Worm (Caenorhabditis elegans) whole organism, L2 larva: ENCODE data around the gene H25K10.4.

Experiments used
- C34F6.9 ChIP-seq: fragments of 150-350 bp; optimal IDR thresholded peaks from 2 replicates; lab custom pipeline; 2014; ENCODE audit warnings: missing biosample characterization, missing genetic modification characterization
- R02D3.7 ChIP-seq: fragments of 150-350 bp; optimal IDR thresholded peaks from 2 replicates; lab custom pipeline; 2014; ENCODE audit warnings: missing biosample characterization, missing genetic modification characterization
- Y55F3AM.14 ChIP-seq: fragments of 200-800 bp; sonication (Bioruptor generic); optimal IDR thresholded peaks from 2 replicates; lab custom pipeline; 2018; ENCODE audit warnings: mild to moderate bottlenecking, missing genetic modification characterization, missing compliant biosample characterization
- alr-1 ChIP-seq: fragments of 150-350 bp; optimal IDR thresholded peaks from 2 replicates; lab custom pipeline; 2014; ENCODE audit warnings: missing biosample characterization, missing genetic modification characterization
- ama-1 ChIP-seq: fragments of 150-350 bp; optimal IDR thresholded peaks from 2 replicates; lab custom pipeline; 2018; ENCODE audit warnings: inconsistent platforms
- blmp-1 ChIP-seq: sonication (generic microtip); optimal IDR thresholded peaks from 2 replicates; lab custom pipeline; 2017; ENCODE audit warnings: missing genetic modification characterization, mild to moderate bottlenecking, missing compliant biosample characterization, antibody characterized with exemption, moderate library complexity; ENCODE audit not compliant: insufficient read depth
- ceh-16 ChIP-seq: fragments of 150-350 bp; optimal IDR thresholded peaks from 2 replicates; lab custom pipeline; 2014; ENCODE audit warnings: missing biosample characterization, missing genetic modification characterization
- dmd-4 ChIP-seq: sonication (generic microtip); optimal IDR thresholded peaks from 2 replicates; lab custom pipeline; 2017; ENCODE audit warnings: missing biosample characterization, missing genetic modification characterization
- lin-11 ChIP-seq: fragments of 150-350 bp; sonication (generic microtip); optimal IDR thresholded peaks from 2 replicates; lab custom pipeline; 2014; ENCODE audit warnings: missing biosample characterization, missing genetic modification characterization, inconsistent platforms, mixed read lengths
- lin-13 ChIP-seq: fragments of 150-350 bp; optimal IDR thresholded peaks from 2 replicates; lab custom pipeline; 2014; ENCODE audit warnings: missing biosample characterization, missing genetic modification reagents, missing genetic modification characterization
- lin-39 ChIP-seq: fragments of 150-350 bp; optimal IDR thresholded peaks from 2 replicates; lab custom pipeline; 2014; ENCODE audit warnings: missing biosample characterization, missing genetic modification reagents, missing genetic modification characterization
- lsy-2 ChIP-seq, 2 experiments: fragments of 150-350 bp in 1 of 2; sonication (generic microtip) in 1 of 2; optimal IDR thresholded peaks; 2 replicates each; lab custom pipeline; 2014 to 2017; ENCODE audit warnings: missing biosample characterization in 2 of 2, missing genetic modification characterization in 2 of 2
- mab-5 ChIP-seq: fragments of 150-350 bp; optimal IDR thresholded peaks from 2 replicates; lab custom pipeline; 2014; ENCODE audit warnings: missing biosample characterization, missing genetic modification characterization
- mbf-1 ChIP-seq: sonication (generic microtip); optimal IDR thresholded peaks from 2 replicates; lab custom pipeline; 2017; ENCODE audit warnings: missing biosample characterization, missing genetic modification characterization
- nhr-10 ChIP-seq: sonication (generic microtip); optimal IDR thresholded peaks from 2 replicates; lab custom pipeline; 2017; ENCODE audit warnings: missing biosample characterization, missing genetic modification characterization
- nhr-11 ChIP-seq: fragments of 150-350 bp; optimal IDR thresholded peaks from 2 replicates; lab custom pipeline; 2014; ENCODE audit warnings: missing biosample characterization, missing genetic modification characterization
- nhr-12 ChIP-seq: fragments of 150-350 bp; optimal IDR thresholded peaks from 2 replicates; lab custom pipeline; 2014; ENCODE audit warnings: missing biosample characterization, missing genetic modification characterization
- nhr-21 ChIP-seq: fragments of 150-350 bp; optimal IDR thresholded peaks from 2 replicates; lab custom pipeline; 2014; ENCODE audit warnings: missing biosample characterization, missing genetic modification characterization
- nhr-23 ChIP-seq: fragments of 150-350 bp; optimal IDR thresholded peaks from 2 replicates; lab custom pipeline; 2014; ENCODE audit warnings: missing biosample characterization, missing genetic modification reagents, missing genetic modification characterization
- nhr-25 ChIP-seq: fragments of 150-350 bp; sonication (generic microtip); optimal IDR thresholded peaks from 3 replicates; lab custom pipeline; 2014; ENCODE audit warnings: missing biosample characterization, missing genetic modification characterization
- nhr-6 ChIP-seq: fragments of 150-350 bp; optimal IDR thresholded peaks from 2 replicates; lab custom pipeline; 2014; ENCODE audit warnings: missing biosample characterization, missing genetic modification characterization
- nhr-77 ChIP-seq: fragments of 150-350 bp; optimal IDR thresholded peaks from 2 replicates; lab custom pipeline; 2014; ENCODE audit warnings: missing biosample characterization, missing genetic modification characterization
- sem-4 ChIP-seq: fragments of 150-350 bp; optimal IDR thresholded peaks from 2 replicates; lab custom pipeline; 2014; ENCODE audit warnings: missing biosample characterization, missing genetic modification reagents, missing genetic modification characterization
- skn-1 ChIP-seq: sonication (generic microtip); optimal IDR thresholded peaks from 2 replicates; lab custom pipeline; 2017; ENCODE audit warnings: missing biosample characterization, missing genetic modification characterization
- sma-3 ChIP-seq: sonication (generic microtip); optimal IDR thresholded peaks from 2 replicates; lab custom pipeline; 2016; ENCODE audit warnings: missing genetic modification reagents, missing genetic modification characterization, missing compliant biosample characterization
- unc-39 ChIP-seq: fragments of 150-350 bp; optimal IDR thresholded peaks from 2 replicates; lab custom pipeline; 2014; ENCODE audit warnings: missing biosample characterization, missing genetic modification characterization
- unc-62 ChIP-seq: fragments of 150-350 bp; optimal IDR thresholded peaks from 2 replicates; lab custom pipeline; 2014; ENCODE audit warnings: missing biosample characterization, missing genetic modification reagents, missing genetic modification characterization
- zag-1 ChIP-seq: fragments of 150-350 bp; optimal IDR thresholded peaks from 2 replicates; lab custom pipeline; 2014; ENCODE audit warnings: missing biosample characterization, missing genetic modification characterization
- ztf-1 ChIP-seq: fragments of 200-800 bp; sonication (Bioruptor generic); conservative IDR thresholded peaks from 2 replicates; pipeline ENCODE4 v1.3.6; 2022; ENCODE audit warnings: missing genetic modification characterization, missing compliant biosample characterization
- ztf-4 ChIP-seq: fragments of 150-350 bp; optimal IDR thresholded peaks from 2 replicates; lab custom pipeline; 2014; ENCODE audit warnings: missing biosample characterization, missing genetic modification characterization

The H25K10.4 gene

ce11 chrIV:16184521-16184920, 41.3 kb upstream of the H25K10.4 start, which contains the start of gene Y105C5B.1413:
TSS of gene Y105C5B.1413 (minus strand) at chrIV:16184621.
- no peak for TF ChIP-seq zag-1 (tag; lab: Kevin White, UChicago)
- no peak for TF ChIP-seq ztf-1 (GFP tag; lab: Robert Waterston, UW)
- no peak for TF ChIP-seq nhr-77
- TF ChIP-seq sem-4 (tag; lab: Kevin White, UChicago), result no peak
- TF ChIP-seq ztf-4 (tag; lab: Kevin White, UChicago), result no peak
- no peak for TF ChIP-seq lsy-2 (tag; optimal IDR thresholded peaks at IDR 0.05; lab: Kevin White, UChicago)
- TF ChIP-seq unc-62, result no peak
- TF ChIP-seq lin-39 (tag; lab: Kevin White, UChicago), result no peak
- TF ChIP-seq mab-5, result no peak
- TF ChIP-seq skn-1 (tag; lab: Kevin White, UChicago), result no peak
- TF ChIP-seq lin-11 (tag; lab: Kevin White, UChicago), result no peak
- TF ChIP-seq R02D3.7 (tag; lab: Kevin White, UChicago), result no peak
- no peak for TF ChIP-seq ceh-16 (tag; lab: Kevin White, UChicago)
- no peak for TF ChIP-seq unc-39 (tag; lab: Kevin White, UChicago)
- no peak for TF ChIP-seq sma-3 (GFP tag; lab: Kevin White, UChicago)
- TF ChIP-seq alr-1 (tag; lab: Kevin White, UChicago), result no peak
- no peak for TF ChIP-seq nhr-6 (tag; lab: Kevin White, UChicago)
- no peak for TF ChIP-seq nhr-11 (tag; lab: Kevin White, UChicago)
- TF ChIP-seq C34F6.9 (tag; lab: Kevin White, UChicago), result no peak
- no peak for TF ChIP-seq nhr-23 (tag; lab: Kevin White, UChicago)

ce11 chrIV:16186008-16186407, 39.8 kb upstream of the H25K10.4 start:
- no peak for TF ChIP-seq lin-13 (GFP tag; lab: Kevin White, UChicago)
- TF ChIP-seq nhr-25 (tag; lab: Kevin White, UChicago), result no peak
- no peak for TF ChIP-seq C34F6.9 (tag; lab: Kevin White, UChicago)

- TF ChIP-seq ceh-16 (tag; lab: Kevin White, UChicago) (no peak), skn-1 (tag; lab: Kevin White, UChicago) (no peak), nhr-11 (tag; lab: Kevin White, UChicago) (no peak), nhr-25 (tag; lab: Kevin White, UChicago) (no peak), dmd-4 (no peak), nhr-6 (tag; lab: Kevin White, UChicago) (no peak), nhr-77 (no peak), Y55F3AM.14 (GFP tag; lab: Kevin White, UChicago) (no peak), zag-1 (tag; lab: Kevin White, UChicago) (no peak), nhr-12 (no peak), ama-1 (lab: Kevin White, UChicago) (no peak)
- TF ChIP-seq, all 48 proteins: peak for 0
Measured at ce11 chrIV:16191597-16191996, 34.2 kb upstream of the H25K10.4 start.

ce11 chrIV:16192754-16193153, 33.1 kb upstream of the H25K10.4 start:
- TF ChIP-seq mbf-1 (tag; lab: Kevin White, UChicago) (no peak), blmp-1 (tag; lab: Kevin White, UChicago) (peak; percentile 52)
- TF ChIP-seq, all 48 proteins: peak for 1

- TF ChIP-seq nhr-25 (tag; lab: Kevin White, UChicago), result no peak
- TF ChIP-seq C34F6.9 (tag; lab: Kevin White, UChicago), result no peak
- TF ChIP-seq lin-13 (GFP tag; lab: Kevin White, UChicago), result no peak
- TF ChIP-seq zag-1 (tag; lab: Kevin White, UChicago), result no peak
Measured at ce11 chrIV:16196717-16197116, 29.1 kb upstream of the H25K10.4 start, which contains the start of gene Y7A9A.1. TSS of gene Y7A9A.1 (plus strand) at chrIV:16197017.

- TF ChIP-seq ztf-1 (GFP tag; lab: Robert Waterston, UW) (no peak), nhr-23 (tag; lab: Kevin White, UChicago) (no peak), nhr-10 (tag; lab: Kevin White, UChicago) (no peak), ztf-4 (tag; lab: Kevin White, UChicago) (no peak), blmp-1 (tag; lab: Kevin White, UChicago) (no peak), nhr-21 (no peak), sma-3 (GFP tag; lab: Kevin White, UChicago) (no peak), R02D3.7 (tag; lab: Kevin White, UChicago) (no peak)
Measured at ce11 chrIV:16199831-16200230, 26.0 kb upstream of the H25K10.4 start.
